Fruit fly (Drosophila melanogaster) whole organism, embryonic: ENCODE measurements around the gene Est-Q.
A peak's percentile ranks its signal among the peaks of the same experiment; 100 is the strongest.

Source experiments
- ATbp ChIP-seq: fragments of 200-800 bp; sonication (Bioruptor generic); optimal IDR thresholded peaks from 2 replicates; lab custom pipeline; 2017; ENCODE audit warnings: missing biosample characterization, mild to moderate bottlenecking, missing genetic modification characterization, missing genetic modification reagents
- CG10209 ChIP-seq: fragments of 200-800 bp; sonication (Bioruptor generic); optimal IDR thresholded peaks from 3 replicates; lab custom pipeline; 2017; ENCODE audit warnings: missing biosample characterization, mild to moderate bottlenecking, missing genetic modification characterization, missing genetic modification reagents
- CG10462 ChIP-seq: fragments of 200-800 bp; sonication (Bioruptor generic); optimal IDR thresholded peaks from 2 replicates; lab custom pipeline; 2016; ENCODE audit warnings: missing biosample characterization, missing genetic modification characterization
- CG10959 ChIP-seq: fragments of 200-800 bp; sonication (Bioruptor generic); IDR thresholded peaks from 2 replicates; pipeline ENCODE4 v1.3.6; 2022; ENCODE audit warnings: missing biosample characterization, missing genetic modification characterization
- CG11695 ChIP-seq: fragments of 200-800 bp; sonication (Bioruptor generic); IDR thresholded peaks from 3 replicates; pipeline ENCODE4 v1.3.6; 2022; ENCODE audit warnings: missing biosample characterization, missing genetic modification characterization
- CG1233 ChIP-seq: fragments of 200-800 bp; sonication (Bioruptor generic); optimal IDR thresholded peaks from 4 replicates; lab custom pipeline; 2018; ENCODE audit warnings: missing biosample characterization, mild to moderate bottlenecking, missing genetic modification characterization
- CG12391 ChIP-seq: fragments of 200-800 bp; sonication (Bioruptor generic); optimal IDR thresholded peaks from 3 replicates; lab custom pipeline; 2018; ENCODE audit warnings: missing biosample characterization, mild to moderate bottlenecking, missing genetic modification characterization, moderate library complexity
- CG13296 ChIP-seq: fragments of 200-800 bp; sonication (Bioruptor generic); optimal IDR thresholded peaks from 3 replicates; lab custom pipeline; 2018; ENCODE audit warnings: missing biosample characterization, mild to moderate bottlenecking, missing genetic modification characterization
- CG14050 ChIP-seq: fragments of 200-800 bp; sonication (Bioruptor generic); IDR thresholded peaks from 3 replicates; pipeline ENCODE4 v1.3.6; 2022; ENCODE audit warnings: missing biosample characterization, missing genetic modification characterization
- CG15479 ChIP-seq: fragments of 200-800 bp; sonication (Bioruptor generic); optimal IDR thresholded peaks from 3 replicates; lab custom pipeline; 2019; ENCODE audit warnings: missing biosample characterization, mild to moderate bottlenecking, missing genetic modification characterization, moderate library complexity
- CG16863 ChIP-seq: fragments of 200-800 bp; sonication (Bioruptor generic); optimal IDR thresholded peaks from 3 replicates; lab custom pipeline; 2016; ENCODE audit warnings: missing biosample characterization, missing genetic modification characterization
- CG17361 ChIP-seq: fragments of 200-800 bp; sonication (Bioruptor generic); IDR thresholded peaks from 3 replicates; pipeline ENCODE4 v1.3.6; 2022; ENCODE audit warnings: missing biosample characterization, missing genetic modification characterization
- CG2116 ChIP-seq: fragments of 200-800 bp; sonication (Bioruptor generic); optimal IDR thresholded peaks from 3 replicates; lab custom pipeline; 2018; ENCODE audit warnings: missing biosample characterization, mild to moderate bottlenecking, missing genetic modification characterization
- CG2129 ChIP-seq: fragments of 200-800 bp; sonication (Bioruptor generic); IDR thresholded peaks from 2 replicates; pipeline ENCODE4 v1.3.6; 2022; ENCODE audit warnings: missing biosample characterization, missing genetic modification characterization; ENCODE audit not compliant: partially characterized antibody
- CG2712 ChIP-seq: fragments of 200-800 bp; optimal IDR thresholded peaks from 3 replicates; lab custom pipeline; 2019; ENCODE audit warnings: missing biosample characterization, mild to moderate bottlenecking, missing genetic modification characterization, moderate library complexity
- CG31388 ChIP-seq: fragments of 200-800 bp; sonication (Bioruptor generic); optimal IDR thresholded peaks from 2 replicates; lab custom pipeline; 2016; ENCODE audit warnings: missing biosample characterization, missing genetic modification characterization
- CG32772 ChIP-seq: fragments of 200-800 bp; sonication (Bioruptor generic); IDR thresholded peaks from 2 replicates; pipeline ENCODE4 v1.3.6; 2022; ENCODE audit warnings: missing biosample characterization, missing genetic modification characterization
- CG34376 ChIP-seq: fragments of 200-800 bp; sonication (Bioruptor generic); optimal IDR thresholded peaks from 2 replicates; lab custom pipeline; 2018; ENCODE audit warnings: missing biosample characterization, mild to moderate bottlenecking, missing genetic modification characterization
- CG6813 ChIP-seq: fragments of 200-800 bp; sonication (Bioruptor generic); optimal IDR thresholded peaks from 2 replicates; lab custom pipeline; 2017; ENCODE audit warnings: missing biosample characterization, missing genetic modification characterization, mild to moderate bottlenecking, moderate library complexity, missing genetic modification reagents
- CG7839 ChIP-seq: fragments of 200-800 bp; sonication (Bioruptor generic); optimal IDR thresholded peaks from 3 replicates; lab custom pipeline; 2018; ENCODE audit warnings: missing biosample characterization, mild to moderate bottlenecking, missing genetic modification characterization, moderate library complexity
- Dfd ChIP-seq, 2 experiments: fragments of >200 bp; optimal IDR thresholded peaks; 2 replicates each; lab custom pipeline; 2017; ENCODE audit warnings: missing biosample characterization in 2 of 2, missing genetic modification characterization in 2 of 2
- Doc2 ChIP-seq: fragments of 200-800 bp; sonication (Bioruptor generic); IDR thresholded peaks from 2 replicates; pipeline ENCODE4 v1.3.6; 2022; ENCODE audit warnings: missing biosample characterization, missing genetic modification characterization
- Eip74EF ChIP-seq, 2 experiments: fragments of 200-800 bp in 1 of 2; fragments of >200 bp in 1 of 2; sonication (Bioruptor generic) in 1 of 2; optimal IDR thresholded peaks; 2 replicates each; lab custom pipeline; 2017 to 2019; ENCODE audit warnings: missing biosample characterization in 2 of 2, missing genetic modification characterization in 2 of 2, mild to moderate bottlenecking in 1 of 2, moderate library complexity in 1 of 2
- Mad ChIP-seq: fragments of 200-800 bp; sonication (Bioruptor generic); optimal IDR thresholded peaks from 2 replicates; lab custom pipeline; 2016; ENCODE audit warnings: missing biosample characterization, missing genetic modification characterization
- NK7.1 ChIP-seq: fragments of 200-800 bp; sonication (Bioruptor generic); optimal IDR thresholded peaks from 3 replicates; lab custom pipeline; 2016; ENCODE audit warnings: missing biosample characterization, missing genetic modification characterization
- Ravus ChIP-seq: fragments of 200-800 bp; sonication (Bioruptor generic); IDR thresholded peaks from 2 replicates; pipeline ENCODE4 v1.3.6; 2022; ENCODE audit warnings: missing biosample characterization, missing genetic modification characterization
- Sry-β ChIP-seq: fragments of 200-800 bp; sonication (Bioruptor generic); optimal IDR thresholded peaks from 2 replicates; lab custom pipeline; 2018; ENCODE audit warnings: missing biosample characterization, mild to moderate bottlenecking, missing genetic modification characterization, moderate library complexity
- al ChIP-seq: fragments of 200-800 bp; sonication (Bioruptor generic); IDR thresholded peaks from 2 replicates; pipeline ENCODE4 v1.3.6; 2022; ENCODE audit warnings: missing biosample characterization, missing genetic modification characterization
- ap ChIP-seq: fragments of 200-800 bp; sonication (Bioruptor generic); IDR thresholded peaks from 2 replicates; pipeline ENCODE4 v1.3.6; 2022; ENCODE audit warnings: missing biosample characterization, missing genetic modification characterization
- caup ChIP-seq: fragments of 200-800 bp; sonication (Bioruptor generic); optimal IDR thresholded peaks from 3 replicates; lab custom pipeline; 2017; ENCODE audit warnings: missing biosample characterization, mild to moderate bottlenecking, missing genetic modification characterization, moderate library complexity; ENCODE audit not compliant: severe bottlenecking
- croc ChIP-seq: fragments of 200-800 bp; sonication (Bioruptor generic); conservative IDR thresholded peaks from 3 replicates; pipeline ENCODE4 v1.3.6; 2022; ENCODE audit warnings: missing biosample characterization, missing genetic modification characterization
- da ChIP-seq: fragments of 200-800 bp; sonication (Bioruptor generic); optimal IDR thresholded peaks from 2 replicates; lab custom pipeline; 2016; ENCODE audit warnings: missing biosample characterization, missing genetic modification characterization
- emc ChIP-seq: fragments of 200-800 bp; sonication (Bioruptor generic); optimal IDR thresholded peaks from 2 replicates; lab custom pipeline; 2016; ENCODE audit warnings: missing biosample characterization, missing genetic modification characterization
- en ChIP-seq: fragments of 200-800 bp; sonication (Bioruptor generic); optimal IDR thresholded peaks from 2 replicates; lab custom pipeline; 2016; ENCODE audit warnings: missing biosample characterization, missing genetic modification characterization
- fd3F ChIP-seq: fragments of 200-800 bp; sonication (Bioruptor generic); optimal IDR thresholded peaks from 2 replicates; lab custom pipeline; 2018; ENCODE audit warnings: missing biosample characterization, mild to moderate bottlenecking, missing genetic modification characterization, moderate library complexity
- fu2 ChIP-seq: fragments of 200-800 bp; sonication (Bioruptor generic); optimal IDR thresholded peaks from 2 replicates; lab custom pipeline; 2016; ENCODE audit warnings: missing biosample characterization, missing genetic modification characterization
- grau ChIP-seq: fragments of 200-800 bp; optimal IDR thresholded peaks from 3 replicates; lab custom pipeline; 2019; ENCODE audit warnings: missing biosample characterization, mild to moderate bottlenecking, missing genetic modification characterization, moderate library complexity
- hkb ChIP-seq, 2 experiments: fragments of 200-800 bp in 1 of 2; fragments of >200 bp in 1 of 2; sonication (Bioruptor generic) in 1 of 2; IDR thresholded peaks in 1 of 2; optimal IDR thresholded peaks in 1 of 2; 2 replicates each; pipeline versions ENCODE4 v1.3.6 to Lab custom; 2017 to 2022; ENCODE audit warnings: missing biosample characterization in 1 of 2, missing genetic modification characterization in 1 of 2
- sc ChIP-seq, 3 experiments: fragments of >200 bp in 2 of 3; fragments of 200-800 bp in 1 of 3; sonication (Bioruptor generic) in 1 of 3; optimal IDR thresholded peaks; 2 replicates in 2 of 3; 3 replicates in 1 of 3; lab custom pipeline; 2017; ENCODE audit warnings: mild to moderate bottlenecking in 1 of 3, missing biosample characterization in 1 of 3, missing genetic modification characterization in 1 of 3, missing genetic modification reagents in 1 of 3
- seq ChIP-seq: fragments of 200-800 bp; sonication (Bioruptor generic); IDR thresholded peaks from 2 replicates; pipeline ENCODE4 v1.3.6; 2022; ENCODE audit warnings: missing biosample characterization, missing genetic modification characterization
- sug ChIP-seq: fragments of 200-800 bp; optimal IDR thresholded peaks from 2 replicates; lab custom pipeline; 2019; ENCODE audit warnings: missing biosample characterization, mild to moderate bottlenecking, missing genetic modification characterization, moderate library complexity
- tna ChIP-seq: fragments of 200-800 bp; sonication (Bioruptor generic); IDR thresholded peaks from 2 replicates; pipeline ENCODE4 v1.3.6; 2022; ENCODE audit warnings: missing biosample characterization, missing genetic modification characterization; ENCODE audit not compliant: partially characterized antibody
- unc-4 ChIP-seq: fragments of 200-800 bp; sonication (Bioruptor generic); IDR thresholded peaks from 2 replicates; pipeline ENCODE4 v1.3.6; 2022; ENCODE audit warnings: missing biosample characterization, missing genetic modification characterization; ENCODE audit not compliant: partially characterized antibody
- wdn ChIP-seq: fragments of 200-800 bp; sonication (Bioruptor generic); IDR thresholded peaks from 2 replicates; pipeline ENCODE4 v1.3.6; 2022; ENCODE audit warnings: missing biosample characterization, missing genetic modification characterization
- zfh1 ChIP-seq: fragments of 200-800 bp; sonication (Bioruptor generic); IDR thresholded peaks from 3 replicates; pipeline ENCODE4 v1.3.6; 2022; ENCODE audit warnings: missing biosample characterization, missing genetic modification characterization
- zfh2 ChIP-seq: fragments of 200-800 bp; sonication (Bioruptor generic); optimal IDR thresholded peaks from 2 replicates; lab custom pipeline; 2016; ENCODE audit warnings: missing biosample characterization, missing genetic modification characterization

The Est-Q gene

DNA sequence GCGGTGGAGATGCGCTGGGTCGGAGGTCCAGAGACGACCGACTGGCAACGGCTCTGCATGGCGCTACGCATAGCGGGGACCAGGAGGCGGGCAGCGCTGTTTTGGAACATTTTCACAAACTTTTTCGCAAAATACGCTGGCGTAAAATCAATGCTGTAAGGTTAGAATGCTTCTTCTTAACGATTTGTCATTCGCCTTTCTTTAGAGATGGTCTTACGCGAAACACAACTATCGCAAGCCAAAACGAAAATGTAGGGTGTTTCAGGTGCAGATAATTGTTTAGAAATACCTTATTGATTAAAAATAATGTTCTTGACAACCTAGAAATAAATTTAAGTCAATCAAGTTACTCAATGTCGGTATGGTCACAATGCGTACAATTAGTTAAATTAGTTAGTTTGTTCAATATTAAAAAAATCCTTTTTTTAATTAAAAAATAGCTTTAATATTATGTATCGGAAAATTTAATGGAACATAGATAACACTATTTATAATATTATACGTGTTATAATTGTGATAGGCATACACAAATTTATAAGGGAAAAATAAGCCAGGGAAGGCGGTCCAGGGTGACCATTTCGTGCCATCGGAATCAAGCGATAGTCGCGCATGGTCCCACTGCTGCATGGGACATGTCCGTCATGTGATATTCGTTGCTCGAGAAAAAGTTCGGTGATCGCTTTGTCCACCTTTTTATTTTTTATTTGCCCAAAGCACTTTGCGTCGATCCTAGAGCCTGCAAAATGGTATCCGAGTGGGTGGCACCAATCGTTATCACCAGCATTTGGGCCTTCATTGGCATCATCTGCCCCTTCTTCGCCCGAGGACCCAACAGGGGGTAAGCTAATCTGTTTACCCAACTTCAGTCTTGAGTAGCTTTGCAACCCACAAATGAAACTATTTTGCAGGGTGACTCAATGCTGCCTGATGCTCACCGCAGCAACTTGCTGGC lies 38.3 kb downstream of the Est-Q start, which contains the start of the genes COX8 and VhaM9.7-b (continued):
- TF ChIP-seq grau (tag; lab: Kevin White, UChicago) (no peak), caup (GFP tag; lab: Kevin White, UChicago) (no peak), CG15479 (GFP tag; lab: Kevin White, UChicago) (no peak), CG31388 (GFP tag; lab: Kevin White, UChicago) (peak; percentile 30), CG13296 (peak; percentile 23), croc (GFP tag; lab: Robert Waterston, UW) (0 out of 3 replicates have a peak, but pooled peaks have one; percentile 15), Eip74EF (GFP tag; optimal IDR thresholded peaks at IDR 0.05; lab: Kevin White, UChicago) (no peak), Dfd (GFP tag; optimal IDR thresholded peaks at IDR 0.05; lab: Kevin White, UChicago) (no peak), CG10959 (GFP tag; lab: Robert Waterston, UW) (no peak; the same call in 1 of the 2 replicates), sc (optimal IDR thresholded peaks at IDR 0.05; lab: Kevin White, UChicago) (no peak), sc (GFP tag; optimal IDR thresholded peaks at IDR 0.05; lab: Kevin White, UChicago) (no peak), hkb (optimal IDR thresholded peaks at IDR 0.05; lab: Kevin White, UChicago) (no peak), hkb (GFP tag; IDR thresholded peaks at IDR 0.05; lab: Robert Waterston, UW) (peak; percentile 27; the same call in 1 of the 2 replicates), CG6813 (no peak), CG17361 (GFP tag; lab: Robert Waterston, UW) (no peak; the same call in none of the 3 replicates), unc-4 (GFP tag; lab: Robert Waterston, UW) (peak; percentile 62), CG10462 (GFP tag; lab: Kevin White, UChicago) (peak; percentile 42), CG12391 (tag; lab: Kevin White, UChicago) (no peak), CG2116 (GFP tag; lab: Kevin White, UChicago) (peak; percentile 61), CG16863 (GFP tag; lab: Kevin White, UChicago) (peak; percentile 40), wdn (GFP tag; lab: Robert Waterston, UW) (0 out of 2 replicates have a peak, but pooled peaks have one; percentile 47), tna (0 out of 2 replicates have a peak, but pooled peaks have one; percentile 28), CG32772 (GFP tag; lab: Robert Waterston, UW) (no peak; the same call in 1 of the 2 replicates), emc (peak; percentile 12), CG7839 (tag; lab: Kevin White, UChicago) (no peak), CG2129 (GFP tag; lab: Robert Waterston, UW) (no peak; the same call in 1 of the 2 replicates), sug (tag; lab: Kevin White, UChicago) (peak; percentile 78), CG2712 (tag; lab: Kevin White, UChicago) (peak; percentile 71), ap (GFP tag; lab: Robert Waterston, UW) (no peak), Mad (GFP tag; lab: Kevin White, UChicago) (no peak), Doc2 (GFP tag; lab: Robert Waterston, UW) (no peak), CG34376 (GFP tag; lab: Kevin White, UChicago) (peak; percentile 27), CG14050 (GFP tag; lab: Robert Waterston, UW) (no peak; the same call in 2 of the 3 replicates), Ravus (GFP tag; lab: Robert Waterston, UW) (peak; percentile 1; the same call in 1 of the 2 replicates), CG11695 (no peak), da (GFP tag; lab: Kevin White, UChicago) (no peak), Sry-β (GFP tag; lab: Kevin White, UChicago) (no peak), al (peak; percentile 57; the same call in 1 of the 2 replicates), NK7.1 (GFP tag; lab: Kevin White, UChicago) (no peak), fd3F (peak; percentile 32), seq (GFP tag; lab: Robert Waterston, UW) (no peak), fu2 (GFP tag; lab: Kevin White, UChicago) (peak; percentile 2), ATbp (GFP tag; lab: Kevin White, UChicago) (no peak), CG10209 (GFP tag; lab: Kevin White, UChicago) (no peak), zfh2 (GFP tag; lab: Kevin White, UChicago) (peak; percentile 78), CG1233 (GFP tag; lab: Kevin White, UChicago) (no peak), en (GFP tag; lab: Kevin White, UChicago) (no peak), zfh1 (peak; percentile 80)
